Fruit fly (Drosophila melanogaster): ENCODE data around the gene Ir75a.

- TF ChIP-seq CG8478 (optimal IDR thresholded peaks at IDR 0.05) (no peak), CTCF (optimal IDR thresholded peaks at IDR 0.05) (no peak)
Observed at dm6 chr3L:17841085-17841606, 23.4 kb upstream of the Ir75a start, which contains the start of gene CG5577.

Measured in S2 (cell line).